Worm (Caenorhabditis elegans): ENCODE measurements around the gene F47C12.13.

F47C12.13 gene

DNA sequence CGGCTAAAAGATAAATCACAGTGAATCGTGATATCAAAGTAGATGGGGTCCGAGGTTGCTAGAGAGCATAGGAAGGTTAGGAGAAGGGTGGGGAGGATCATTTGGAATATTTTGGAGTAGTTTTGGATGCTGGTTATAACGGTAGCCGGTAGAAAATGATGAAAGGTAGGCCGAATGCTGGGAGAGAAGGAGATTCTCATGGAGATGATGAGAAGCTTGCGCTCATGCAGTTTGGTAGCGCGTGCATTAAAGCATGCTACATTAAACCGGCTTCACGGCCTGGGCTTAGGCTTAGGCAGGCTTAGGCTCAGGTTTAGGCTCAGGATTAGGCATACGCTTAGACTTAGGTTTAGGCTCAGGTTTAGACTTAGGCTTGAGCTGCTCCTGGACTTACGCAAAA, at the start of gene F47C12.13:
Gene F47C12.13, minus strand, starts transcription at position 101 of the 400 bp plus-strand sequence.
- no peak for TF ChIP-seq T23F11.4 (GFP tag; optimal IDR thresholded peaks at IDR 0.05)
- TF ChIP-seq ama-1 (optimal IDR thresholded peaks at IDR 0.05): no peak
- TF ChIP-seq ceh-45 (GFP tag; IDR thresholded peaks at IDR 0.05): no peak

DNA sequence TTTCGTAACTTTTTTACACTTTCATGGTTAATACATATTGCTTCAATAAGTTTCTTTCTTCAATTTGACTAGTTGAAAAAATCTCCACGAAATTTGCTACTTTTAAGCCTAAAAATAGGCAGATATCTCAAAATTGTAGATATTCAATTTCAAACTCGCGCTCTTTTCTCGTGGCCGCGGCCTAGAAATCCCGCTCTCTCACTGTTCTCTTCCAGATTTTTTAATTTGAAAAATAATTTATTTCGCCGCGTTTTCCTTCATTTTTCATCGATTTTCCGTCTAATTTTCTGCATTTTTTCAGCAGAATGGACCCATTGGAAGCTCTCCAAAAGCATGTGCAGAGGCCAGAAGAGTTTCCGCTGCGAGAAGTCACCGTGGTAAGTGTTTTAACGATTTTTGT, 48.1 kb upstream of the F47C12.13 start, which contains the start of gene cdc-73:
Gene cdc-73, plus strand, starts transcription at position 302 of the 400 bp plus-strand sequence.
- TF ChIP-seq pha-2 (tag; optimal IDR thresholded peaks at IDR 0.05) (no peak), ets-4 (tag; optimal IDR thresholded peaks at IDR 0.05) (peak; percentile 80), ceh-48 (tag; optimal IDR thresholded peaks at IDR 0.05) (no peak), ztf-16 (tag; optimal IDR thresholded peaks at IDR 0.05) (no peak), K09A11.1 (tag; optimal IDR thresholded peaks at IDR 0.05; ENCODE audit: insufficient read depth) (no peak), eyg-1 (tag; optimal IDR thresholded peaks at IDR 0.05) (no peak), tbx-7 (tag; optimal IDR thresholded peaks at IDR 0.05) (peak; percentile 72), pag-3 (tag; optimal IDR thresholded peaks at IDR 0.05; ENCODE audit: borderline replicate concordance) (peak; percentile 9), fkh-10 (GFP tag; optimal IDR thresholded peaks at IDR 0.05) (no peak), ref-2 (tag; optimal IDR thresholded peaks at IDR 0.05) (peak; percentile 33), pros-1 (tag; optimal IDR thresholded peaks at IDR 0.05) (no peak), nhr-232 (tag; optimal IDR thresholded peaks at IDR 0.05) (no peak), hlh-8 (tag; optimal IDR thresholded peaks at IDR 0.05) (peak; percentile 66), madf-2 (tag; optimal IDR thresholded peaks at IDR 0.05) (no peak), npax-4 (tag; optimal IDR thresholded peaks at IDR 0.05) (no peak), ceh-14 (tag; optimal IDR thresholded peaks at IDR 0.05) (peak; percentile 55), mec-3 (tag; optimal IDR thresholded peaks at IDR 0.05; ENCODE audit: borderline replicate concordance) (no peak), unc-55 (GFP tag; optimal IDR thresholded peaks at IDR 0.05) (no peak), C08G9.2 (tag; optimal IDR thresholded peaks at IDR 0.05) (peak; percentile 86), Y22D7AL.16 (tag; optimal IDR thresholded peaks at IDR 0.05) (no peak), ceh-31 (tag; optimal IDR thresholded peaks at IDR 0.05) (peak; percentile 87), ceh-2 (tag; optimal IDR thresholded peaks at IDR 0.05) (peak; percentile 74), syd-9 (tag; optimal IDR thresholded peaks at IDR 0.05) (no peak), sox-2 (GFP tag; IDR thresholded peaks at IDR 0.05) (no peak), zip-5 (tag; optimal IDR thresholded peaks at IDR 0.05) (peak; percentile 46), ceh-9 (tag; optimal IDR thresholded peaks at IDR 0.05) (no peak), sox-4 (tag; optimal IDR thresholded peaks at IDR 0.05) (no peak), lin-11 (tag; optimal IDR thresholded peaks at IDR 0.05) (no peak), ttx-3 (tag; optimal IDR thresholded peaks at IDR 0.05) (no peak), elt-2 (tag; optimal IDR thresholded peaks at IDR 0.05) (peak; percentile 36), C38D4.7 (GFP tag; optimal IDR thresholded peaks at IDR 0.05) (no peak), ceh-22 (tag; optimal IDR thresholded peaks at IDR 0.05) (no peak), hlh-30 (tag; optimal IDR thresholded peaks at IDR 0.05; ENCODE audit: insufficient read depth) (no peak), F13H6.1 (tag; optimal IDR thresholded peaks at IDR 0.05) (no peak), dmd-4 (tag; optimal IDR thresholded peaks at IDR 0.05; ENCODE audit: borderline replicate concordance) (no peak), gmeb-2 (tag; optimal IDR thresholded peaks at IDR 0.05) (no peak), ceh-6 (GFP tag; optimal IDR thresholded peaks at IDR 0.05) (no peak), lim-6 (tag; optimal IDR thresholded peaks at IDR 0.05) (peak; percentile 2), pha-4 (tag; optimal IDR thresholded peaks at IDR 0.05) (no peak), ama-1 (optimal IDR thresholded peaks at IDR 0.05) (no peak), unc-3 (GFP tag; conservative IDR thresholded peaks at IDR 0.05) (no peak), unc-3 (tag; optimal IDR thresholded peaks at IDR 0.05) (no peak), odd-2 (tag; optimal IDR thresholded peaks at IDR 0.05) (no peak), ceh-18 (tag; optimal IDR thresholded peaks at IDR 0.05) (no peak), fax-1 (tag; optimal IDR thresholded peaks at IDR 0.05) (peak; percentile 25), K02D7.2 (tag; optimal IDR thresholded peaks at IDR 0.05) (no peak), elt-4 (tag; optimal IDR thresholded peaks at IDR 0.05) (no peak), dve-1 (tag; optimal IDR thresholded peaks at IDR 0.05) (no peak), che-1 (tag; optimal IDR thresholded peaks at IDR 0.05) (no peak), ceh-30 (tag; optimal IDR thresholded peaks at IDR 0.05) (no peak)

Measured in whole organism, late embryonic.